Worm (Caenorhabditis elegans) whole organism, young adult: ENCODE results near the gene abch-1.

Source experiments
- B0261.1 ChIP-seq: sonication (generic microtip); optimal IDR thresholded peaks from 2 replicates; lab custom pipeline; 2016; ENCODE audit warnings: mild to moderate bottlenecking, missing genetic modification characterization, moderate library complexity, missing compliant biosample characterization
- C17E4.6 ChIP-seq: fragments of 200-800 bp; sonication (Bioruptor generic); IDR thresholded peaks from 2 replicates; pipeline ENCODE4 v1.3.6; 2022; ENCODE audit warnings: missing genetic modification reagents, missing genetic modification characterization, missing compliant biosample characterization
- F22D6.2 ChIP-seq: sonication (generic microtip); optimal IDR thresholded peaks from 2 replicates; lab custom pipeline; 2016; ENCODE audit warnings: mild to moderate bottlenecking, missing genetic modification characterization, missing compliant biosample characterization
- F23B12.7 ChIP-seq: sonication (generic microtip); optimal IDR thresholded peaks from 2 replicates; lab custom pipeline; 2017; ENCODE audit warnings: missing genetic modification characterization, mild to moderate bottlenecking, missing compliant biosample characterization, antibody characterized with exemption, moderate library complexity; ENCODE audit not compliant: insufficient read depth
- F33H1.4 ChIP-seq: fragments of 200-800 bp; sonication (Bioruptor generic); IDR thresholded peaks from 2 replicates; pipeline ENCODE4 v1.3.6; 2022; ENCODE audit warnings: missing genetic modification reagents, missing genetic modification characterization, missing compliant biosample characterization
- F37B4.10 ChIP-seq: fragments of 200-800 bp; sonication (Bioruptor generic); IDR thresholded peaks from 2 replicates; pipeline ENCODE4 v1.3.6; 2022; ENCODE audit warnings: missing genetic modification characterization, missing compliant biosample characterization
- F49E8.2 ChIP-seq: sonication (generic microtip); optimal IDR thresholded peaks from 3 replicates; lab custom pipeline; 2017; ENCODE audit warnings: missing genetic modification characterization, mild to moderate bottlenecking, missing compliant biosample characterization, antibody characterized with exemption, moderate library complexity; ENCODE audit not compliant: insufficient read depth
- F55B11.4 ChIP-seq: sonication (generic microtip); optimal IDR thresholded peaks from 2 replicates; lab custom pipeline; 2016; ENCODE audit warnings: missing compliant biosample characterization, missing genetic modification characterization, borderline replicate concordance; ENCODE audit not compliant: insufficient read depth
- F57C9.4 ChIP-seq: sonication (generic microtip); optimal IDR thresholded peaks from 2 replicates; lab custom pipeline; 2017; ENCODE audit warnings: mild to moderate bottlenecking, missing genetic modification characterization, missing compliant biosample characterization
- K11D2.4 ChIP-seq: fragments of 200-800 bp; sonication (Bioruptor generic); IDR thresholded peaks from 2 replicates; pipeline ENCODE4 v1.3.6; 2022; ENCODE audit warnings: missing genetic modification reagents, missing genetic modification characterization, missing compliant biosample characterization
- K12H6.12 ChIP-seq: fragments of 200-800 bp; sonication (Bioruptor generic); optimal IDR thresholded peaks from 2 replicates; lab custom pipeline; 2018; ENCODE audit warnings: mild to moderate bottlenecking, missing genetic modification characterization, missing compliant biosample characterization
- T07F8.4 ChIP-seq: sonication (generic microtip); optimal IDR thresholded peaks from 2 replicates; lab custom pipeline; 2016; ENCODE audit warnings: mild to moderate bottlenecking, missing genetic modification characterization, moderate library complexity, missing compliant biosample characterization
- T26A5.8 ChIP-seq: sonication (generic microtip); optimal IDR thresholded peaks from 2 replicates; lab custom pipeline; 2016; ENCODE audit warnings: missing genetic modification characterization, missing compliant biosample characterization
- Y56A3A.18 ChIP-seq: fragments of 200-800 bp; sonication (Bioruptor generic); IDR thresholded peaks from 2 replicates; pipeline ENCODE4 v1.3.6; 2022; ENCODE audit warnings: missing genetic modification reagents, missing genetic modification characterization, missing compliant biosample characterization
- Y67H2A.10 ChIP-seq: fragments of 200-800 bp; sonication (Bioruptor generic); conservative IDR thresholded peaks from 2 replicates; pipeline ENCODE4 v1.3.6; 2022; ENCODE audit warnings: missing genetic modification reagents, missing genetic modification characterization, missing compliant biosample characterization
- akir-1 ChIP-seq: fragments of 200-800 bp; sonication (Bioruptor generic); optimal IDR thresholded peaks from 2 replicates; lab custom pipeline; 2018; ENCODE audit warnings: mild to moderate bottlenecking, missing genetic modification characterization, moderate library complexity, missing compliant biosample characterization
- attf-3 ChIP-seq: fragments of 200-800 bp; sonication (Bioruptor generic); conservative IDR thresholded peaks from 2 replicates; pipeline ENCODE4 v1.3.6; 2022; ENCODE audit warnings: missing genetic modification reagents, missing genetic modification characterization, missing compliant biosample characterization
- attf-5 ChIP-seq: fragments of 200-800 bp; sonication (Bioruptor generic); optimal IDR thresholded peaks from 2 replicates; lab custom pipeline; 2018; ENCODE audit warnings: mild to moderate bottlenecking, missing genetic modification characterization, missing compliant biosample characterization
- cebp-1 ChIP-seq, 2 experiments: fragments of 200-800 bp in 1 of 2; sonication (Bioruptor generic) in 1 of 2; sonication (generic microtip) in 1 of 2; IDR thresholded peaks in 1 of 2; optimal IDR thresholded peaks in 1 of 2; 2 replicates each; pipeline versions ENCODE4 v1.3.6 to Lab custom; 2017 to 2022; ENCODE audit warnings: missing compliant biosample characterization in 2 of 2, missing genetic modification characterization in 2 of 2, mild to moderate bottlenecking in 1 of 2, missing genetic modification reagents in 1 of 2, moderate library complexity in 1 of 2
- cebp-2 ChIP-seq: fragments of 200-800 bp; sonication (Bioruptor generic); IDR thresholded peaks from 2 replicates; pipeline ENCODE4 v1.3.6; 2022; ENCODE audit warnings: missing genetic modification characterization, missing compliant biosample characterization
- ceh-27 ChIP-seq: fragments of 200-800 bp; sonication (Bioruptor generic); optimal IDR thresholded peaks from 2 replicates; lab custom pipeline; 2018; ENCODE audit warnings: mild to moderate bottlenecking, missing genetic modification characterization, moderate library complexity, missing compliant biosample characterization
- ceh-91 ChIP-seq: fragments of 200-800 bp; sonication (Bioruptor generic); IDR thresholded peaks from 2 replicates; pipeline ENCODE4 v1.3.6; 2022; ENCODE audit warnings: missing genetic modification reagents, missing genetic modification characterization, missing compliant biosample characterization
- dox-1 ChIP-seq: fragments of 200-800 bp; sonication (Bioruptor generic); IDR thresholded peaks from 2 replicates; pipeline ENCODE4 v1.3.6; 2022; ENCODE audit warnings: missing genetic modification reagents, missing genetic modification characterization, missing compliant biosample characterization
- dpl-1 ChIP-seq: fragments of 150-350 bp; optimal IDR thresholded peaks from 2 replicates; lab custom pipeline; 2014; ENCODE audit warnings: missing biosample characterization, missing genetic modification reagents, missing genetic modification characterization
- ekl-4 ChIP-seq: fragments of 200-800 bp; sonication (Bioruptor generic); IDR thresholded peaks from 2 replicates; pipeline ENCODE4 v1.3.6; 2022; ENCODE audit warnings: missing genetic modification reagents, missing genetic modification characterization, missing compliant biosample characterization
- fkh-3 ChIP-seq: sonication (generic microtip); optimal IDR thresholded peaks from 2 replicates; lab custom pipeline; 2016; ENCODE audit warnings: mild to moderate bottlenecking, missing genetic modification characterization, missing compliant biosample characterization
- hlh-12 ChIP-seq: sonication (generic microtip); optimal IDR thresholded peaks from 2 replicates; lab custom pipeline; 2016; ENCODE audit warnings: missing genetic modification characterization, missing compliant biosample characterization
- hmg-1.2 ChIP-seq: fragments of 200-800 bp; sonication (Bioruptor generic); IDR thresholded peaks from 2 replicates; pipeline ENCODE4 v1.3.6; 2022; ENCODE audit warnings: missing genetic modification reagents, missing genetic modification characterization, missing compliant biosample characterization
- hmg-20 ChIP-seq: fragments of 200-800 bp; sonication (Bioruptor generic); IDR thresholded peaks from 2 replicates; pipeline ENCODE4 v1.3.6; 2022; ENCODE audit warnings: missing genetic modification reagents, missing genetic modification characterization, missing compliant biosample characterization
- hrde-1 ChIP-seq: sonication (generic microtip); optimal IDR thresholded peaks from 2 replicates; lab custom pipeline; 2016; ENCODE audit warnings: missing genetic modification characterization, mild to moderate bottlenecking, missing compliant biosample characterization, moderate library complexity, missing genotype, missing genetic modification reagents, borderline replicate concordance
- hsf-1 ChIP-seq: fragments of 200-800 bp; sonication (Bioruptor generic); IDR thresholded peaks from 2 replicates; pipeline ENCODE4 v1.3.6; 2022; ENCODE audit warnings: missing genetic modification reagents, missing genetic modification characterization, missing compliant biosample characterization
- lag-1 ChIP-seq: fragments of 200-800 bp; sonication (Bioruptor generic); IDR thresholded peaks from 2 replicates; pipeline ENCODE4 v1.3.6; 2022; ENCODE audit warnings: missing genetic modification reagents, missing genetic modification characterization, missing compliant biosample characterization
- let-526 ChIP-seq: fragments of 200-800 bp; sonication (Bioruptor generic); IDR thresholded peaks from 2 replicates; pipeline ENCODE4 v1.3.6; 2022; ENCODE audit warnings: missing genetic modification reagents, missing genetic modification characterization, missing compliant biosample characterization
- lin-35 ChIP-seq, 3 experiments: fragments of 150-350 bp in 2 of 3; sonication (generic microtip) in 1 of 3; optimal IDR thresholded peaks; 2 replicates each; lab custom pipeline; 2014 to 2018; ENCODE audit warnings: missing biosample characterization in 3 of 3, missing genetic modification characterization in 3 of 3, missing genetic modification reagents in 3 of 3
- lsy-27 ChIP-seq: sonication (generic microtip); optimal IDR thresholded peaks from 2 replicates; lab custom pipeline; 2017; ENCODE audit warnings: missing genetic modification characterization, mild to moderate bottlenecking, missing compliant biosample characterization, antibody characterized with exemption, missing genotype, borderline replicate concordance; ENCODE audit not compliant: insufficient read depth
- madf-3 ChIP-seq: fragments of 200-800 bp; sonication (Bioruptor generic); IDR thresholded peaks from 2 replicates; pipeline ENCODE4 v1.3.6; 2022; ENCODE audit warnings: missing genetic modification reagents, missing genetic modification characterization, missing compliant biosample characterization
- mcd-1 ChIP-seq: fragments of 200-800 bp; sonication (Bioruptor generic); IDR thresholded peaks from 2 replicates; pipeline ENCODE4 v1.3.6; 2022; ENCODE audit warnings: missing genetic modification reagents, missing genetic modification characterization, missing compliant biosample characterization
- mel-28 ChIP-seq: sonication (generic microtip); optimal IDR thresholded peaks from 2 replicates; lab custom pipeline; 2016; ENCODE audit warnings: borderline replicate concordance, mild to moderate bottlenecking, missing genetic modification characterization, missing compliant biosample characterization
- nhr-120 ChIP-seq: fragments of 200-800 bp; sonication (Bioruptor generic); IDR thresholded peaks from 2 replicates; pipeline ENCODE4 v1.3.6; 2022; ENCODE audit warnings: missing genetic modification characterization, missing compliant biosample characterization
- nhr-179 ChIP-seq: sonication (generic microtip); optimal IDR thresholded peaks from 2 replicates; lab custom pipeline; 2016; ENCODE audit warnings: mild to moderate bottlenecking, missing genetic modification characterization, missing compliant biosample characterization
- pha-4 ChIP-seq: fragments of 150-350 bp; sonication (generic microtip); optimal IDR thresholded peaks from 2 replicates; lab custom pipeline; 2014; ENCODE audit warnings: missing biosample characterization, missing genetic modification reagents, missing genetic modification characterization
- repo-1 ChIP-seq: sonication (generic microtip); optimal IDR thresholded peaks from 2 replicates; lab custom pipeline; 2017; ENCODE audit warnings: mild to moderate bottlenecking, missing genetic modification characterization, missing compliant biosample characterization
- snpc-3.4 ChIP-seq: sonication (generic microtip); optimal IDR thresholded peaks from 2 replicates; lab custom pipeline; 2017; ENCODE audit warnings: missing genetic modification characterization, mild to moderate bottlenecking, missing compliant biosample characterization, antibody characterized with exemption, moderate library complexity, missing genotype, missing genetic modification reagents
- sptf-2 ChIP-seq: fragments of 200-800 bp; sonication (Bioruptor generic); optimal IDR thresholded peaks from 2 replicates; lab custom pipeline; 2018; ENCODE audit warnings: mild to moderate bottlenecking, missing genetic modification characterization, missing compliant biosample characterization
- unc-62 ChIP-seq: fragments of 150-350 bp; optimal IDR thresholded peaks from 2 replicates; lab custom pipeline; 2014; ENCODE audit warnings: missing biosample characterization, missing genetic modification reagents, missing genetic modification characterization
- xnd-1 ChIP-seq: sonication (generic microtip); optimal IDR thresholded peaks from 2 replicates; lab custom pipeline; 2016; ENCODE audit warnings: missing genotype, missing genetic modification reagents, missing genetic modification characterization, missing compliant biosample characterization
- zim-3 ChIP-seq: sonication (generic microtip); optimal IDR thresholded peaks from 2 replicates; lab custom pipeline; 2017; ENCODE audit warnings: mild to moderate bottlenecking, missing genetic modification characterization, moderate library complexity, missing compliant biosample characterization
- ztf-22 ChIP-seq: fragments of 200-800 bp; sonication (Bioruptor generic); optimal IDR thresholded peaks from 2 replicates; lab custom pipeline; 2018; ENCODE audit warnings: mild to moderate bottlenecking, missing genetic modification characterization, moderate library complexity, missing compliant biosample characterization

abch-1 gene

DNA sequence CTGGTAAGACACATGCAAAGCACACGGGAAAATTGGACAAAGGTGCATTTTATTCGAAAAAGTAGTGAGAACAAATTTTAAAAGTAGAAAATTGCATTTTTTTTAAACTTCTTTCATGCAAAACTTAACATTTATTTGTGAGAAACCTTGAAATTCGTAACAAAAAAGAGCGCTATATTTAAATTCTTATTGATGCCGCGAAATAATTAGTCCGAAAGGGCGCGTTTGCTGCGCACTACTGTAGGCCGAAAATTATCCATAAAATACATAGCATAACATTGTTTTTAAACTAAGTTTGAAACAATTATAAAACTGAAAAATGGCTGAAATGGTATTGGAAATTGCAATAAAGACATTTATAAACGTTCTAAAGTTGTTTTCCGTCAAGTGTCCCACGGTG, 11.7 kb downstream of the abch-1 start (continued):
- TF ChIP-seq lsy-27 (tag; lab: Kevin White, UChicago) (no peak), F57C9.4 (tag; lab: Kevin White, UChicago) (no peak), ceh-27 (GFP tag; lab: Kevin White, UChicago) (no peak), hsf-1 (GFP tag; lab: Robert Waterston, UW) (no peak), C17E4.6 (no peak), F55B11.4 (no peak), hrde-1 (tag; lab: Kevin White, UChicago) (no peak), K12H6.12 (tag; lab: Kevin White, UChicago) (no peak), B0261.1 (tag; lab: Kevin White, UChicago) (no peak), unc-62 (GFP tag; lab: Kevin White, UChicago) (no peak), ekl-4 (GFP tag; lab: Robert Waterston, UW) (no peak), F37B4.10 (GFP tag; lab: Robert Waterston, UW) (no peak), cebp-2 (GFP tag; lab: Robert Waterston, UW) (no peak), dox-1 (GFP tag; lab: Robert Waterston, UW) (no peak), F23B12.7 (tag; lab: Kevin White, UChicago) (no peak), T07F8.4 (tag; lab: Kevin White, UChicago) (no peak), cebp-1 (GFP tag; IDR thresholded peaks at IDR 0.05; lab: Robert Waterston, UW) (no peak), cebp-1 (tag; optimal IDR thresholded peaks at IDR 0.05; lab: Kevin White, UChicago) (no peak), F22D6.2 (tag; lab: Kevin White, UChicago) (no peak), repo-1 (tag; lab: Kevin White, UChicago) (no peak), lag-1 (no peak), zim-3 (no peak), K11D2.4 (GFP tag; lab: Robert Waterston, UW) (no peak), let-526 (GFP tag; lab: Robert Waterston, UW) (no peak), T26A5.8 (tag; lab: Kevin White, UChicago) (no peak), sptf-2 (GFP tag; lab: Kevin White, UChicago) (no peak), hmg-1.2 (GFP tag; lab: Robert Waterston, UW) (peak; percentile 23; the same call in 1 of the 2 replicates), ztf-22 (no peak), xnd-1 (tag; lab: Kevin White, UChicago) (peak; percentile 61), snpc-3.4 (peak; percentile 79), F33H1.4 (peak; percentile 52; the same call in 1 of the 2 replicates), mel-28 (tag; lab: Kevin White, UChicago) (no peak), nhr-120 (GFP tag; lab: Robert Waterston, UW) (no peak), akir-1 (GFP tag; lab: Kevin White, UChicago) (no peak), lin-35 (GFP tag; optimal IDR thresholded peaks at IDR 0.05; lab: Kevin White, UChicago) (peak in 1 of 3 experiments; percentile 67), attf-5 (GFP tag; lab: Kevin White, UChicago) (no peak), dpl-1 (GFP tag; lab: Kevin White, UChicago) (peak; percentile 78), madf-3 (GFP tag; lab: Robert Waterston, UW) (no peak), hlh-12 (tag; lab: Kevin White, UChicago) (no peak), Y56A3A.18 (no peak), ceh-91 (GFP tag; lab: Robert Waterston, UW) (peak; percentile 77), hmg-20 (GFP tag; lab: Robert Waterston, UW) (no peak), Y67H2A.10 (GFP tag; lab: Robert Waterston, UW) (no peak), fkh-3 (no peak), attf-3 (no peak), pha-4 (no peak), F49E8.2 (tag; lab: Kevin White, UChicago) (peak; percentile 18), mcd-1 (GFP tag; lab: Robert Waterston, UW) (peak; percentile 58; the same call in 1 of the 2 replicates), nhr-179 (tag; lab: Kevin White, UChicago) (no peak)
